Worm (Caenorhabditis elegans): ENCODE measurements around the gene marg-1.

ce11 chrX:3802743-3803142 is 21.8 kb upstream of the marg-1 start:
- TF ChIP-seq fkh-10 (GFP tag; optimal IDR thresholded peaks at IDR 0.05) (no peak), ama-1 (optimal IDR thresholded peaks at IDR 0.05) (no peak), pros-1 (tag; optimal IDR thresholded peaks at IDR 0.05) (no peak), nfya-1 (tag; optimal IDR thresholded peaks at IDR 0.05) (peak; percentile 2), unc-55 (GFP tag; optimal IDR thresholded peaks at IDR 0.05) (no peak), elt-2 (tag; optimal IDR thresholded peaks at IDR 0.05) (no peak), fkh-6 (tag; optimal IDR thresholded peaks at IDR 0.05) (no peak), lim-6 (tag; optimal IDR thresholded peaks at IDR 0.05) (no peak), madf-2 (tag; optimal IDR thresholded peaks at IDR 0.05) (no peak), lin-11 (tag; optimal IDR thresholded peaks at IDR 0.05) (no peak), pqm-1 (tag; optimal IDR thresholded peaks at IDR 0.05) (no peak), pha-4 (tag; optimal IDR thresholded peaks at IDR 0.05) (no peak), pha-2 (tag; optimal IDR thresholded peaks at IDR 0.05) (no peak)

All from whole organism, late embryonic.